Worm (Caenorhabditis elegans) whole organism, late embryonic: ENCODE results near the gene garr-1.

Experiments
- T23F11.4 ChIP-seq: fragments of 200-800 bp; sonication (Bioruptor generic); optimal IDR thresholded peaks from 2 replicates; lab custom pipeline; 2018; ENCODE audit warnings: mild to moderate bottlenecking, missing genetic modification characterization, missing compliant biosample characterization
- Y22D7AL.16 ChIP-seq: sonication (generic microtip); optimal IDR thresholded peaks from 2 replicates; lab custom pipeline; 2016; ENCODE audit warnings: missing genetic modification characterization, missing compliant biosample characterization
- ceh-14 ChIP-seq: sonication (generic microtip); optimal IDR thresholded peaks from 2 replicates; lab custom pipeline; 2016; ENCODE audit warnings: missing genotype, missing genetic modification characterization, missing compliant biosample characterization
- ceh-24 ChIP-seq: sonication (generic microtip); optimal IDR thresholded peaks from 2 replicates; lab custom pipeline; 2016; ENCODE audit warnings: mild to moderate bottlenecking, missing genetic modification characterization, missing compliant biosample characterization
- ceh-6 ChIP-seq: fragments of 200-800 bp; sonication (Bioruptor generic); optimal IDR thresholded peaks from 2 replicates; lab custom pipeline; 2018; ENCODE audit warnings: mild to moderate bottlenecking, missing genetic modification characterization, missing compliant biosample characterization
- che-1 ChIP-seq: sonication (generic microtip); optimal IDR thresholded peaks from 2 replicates; lab custom pipeline; 2016; ENCODE audit warnings: mild to moderate bottlenecking, missing genetic modification characterization, missing compliant biosample characterization
- dve-1 ChIP-seq: sonication (generic microtip); optimal IDR thresholded peaks from 2 replicates; lab custom pipeline; 2017; ENCODE audit warnings: antibody characterized with exemption, mild to moderate bottlenecking, missing genetic modification characterization, missing compliant biosample characterization
- elt-4 ChIP-seq: sonication (generic microtip); optimal IDR thresholded peaks from 2 replicates; lab custom pipeline; 2016; ENCODE audit warnings: missing genetic modification characterization, missing compliant biosample characterization
- ets-4 ChIP-seq: sonication (generic microtip); optimal IDR thresholded peaks from 2 replicates; lab custom pipeline; 2016; ENCODE audit warnings: missing genetic modification characterization, missing compliant biosample characterization
- hlh-13 ChIP-seq: fragments of 200-800 bp; sonication (Bioruptor generic); optimal IDR thresholded peaks from 2 replicates; lab custom pipeline; 2018; ENCODE audit warnings: mild to moderate bottlenecking, missing genetic modification characterization, missing compliant biosample characterization
- hlh-6 ChIP-seq: sonication (generic microtip); optimal IDR thresholded peaks from 2 replicates; lab custom pipeline; 2016; ENCODE audit warnings: missing genotype, missing genetic modification characterization, missing compliant biosample characterization
- nhr-232 ChIP-seq: sonication (generic microtip); optimal IDR thresholded peaks from 2 replicates; lab custom pipeline; 2016; ENCODE audit warnings: missing genetic modification characterization, missing compliant biosample characterization
- pag-3 ChIP-seq: sonication (generic microtip); optimal IDR thresholded peaks from 2 replicates; lab custom pipeline; 2016; ENCODE audit warnings: missing compliant biosample characterization, missing genetic modification characterization, borderline replicate concordance
- pat-9 ChIP-seq: fragments of 200-800 bp; sonication (Bioruptor generic); optimal IDR thresholded peaks from 2 replicates; lab custom pipeline; 2018; ENCODE audit warnings: mild to moderate bottlenecking, missing genetic modification characterization, moderate library complexity, missing compliant biosample characterization
- pha-4 ChIP-seq: fragments of 150-350 bp; optimal IDR thresholded peaks from 2 replicates; lab custom pipeline; 2018; ENCODE audit warnings: missing biosample characterization, missing genetic modification reagents, missing genetic modification characterization
- pqm-1 ChIP-seq: sonication (generic microtip); optimal IDR thresholded peaks from 2 replicates; lab custom pipeline; 2016; ENCODE audit warnings: missing genetic modification characterization, missing compliant biosample characterization
- rnt-1 ChIP-seq: sonication (generic microtip); optimal IDR thresholded peaks from 2 replicates; lab custom pipeline; 2016; ENCODE audit warnings: missing genetic modification characterization, missing compliant biosample characterization
- syd-9 ChIP-seq: sonication (generic microtip); optimal IDR thresholded peaks from 2 replicates; lab custom pipeline; 2016; ENCODE audit warnings: mild to moderate bottlenecking, missing genetic modification characterization, moderate library complexity, missing compliant biosample characterization
- tbx-2 ChIP-seq: sonication (generic microtip); optimal IDR thresholded peaks from 2 replicates; lab custom pipeline; 2016; ENCODE audit warnings: missing genetic modification characterization, missing compliant biosample characterization
- tbx-7 ChIP-seq: sonication (generic microtip); optimal IDR thresholded peaks from 2 replicates; lab custom pipeline; 2016; ENCODE audit warnings: missing genotype, missing genetic modification characterization, missing compliant biosample characterization
- unc-42 ChIP-seq: sonication (generic microtip); optimal IDR thresholded peaks from 2 replicates; lab custom pipeline; 2016; ENCODE audit warnings: missing genotype, missing genetic modification characterization, missing compliant biosample characterization
- unc-55 ChIP-seq: sonication (generic microtip); optimal IDR thresholded peaks from 2 replicates; lab custom pipeline; 2017; ENCODE audit warnings: missing biosample characterization, missing genetic modification reagents, missing genetic modification characterization
- ztf-16 ChIP-seq: sonication (generic microtip); optimal IDR thresholded peaks from 2 replicates; lab custom pipeline; 2017; ENCODE audit warnings: missing genetic modification characterization, missing compliant biosample characterization

garr-1 gene

ce11 chrIV:460614-461079 is 34.7 kb downstream of the garr-1 start, which contains the start of gene M04G7.2:
TSS of gene M04G7.2 (minus strand) at chrIV:461029.
- TF ChIP-seq ceh-24 (tag; lab: Kevin White, UChicago) = no peak
- TF ChIP-seq dve-1 (tag; lab: Kevin White, UChicago) = no peak
- no peak for TF ChIP-seq Y22D7AL.16
- TF ChIP-seq ets-4 (tag; lab: Kevin White, UChicago) = no peak

- TF ChIP-seq ztf-16 (no peak), elt-4 (tag; lab: Kevin White, UChicago) (peak; percentile 44)
These were observed 36.1 kb downstream of the garr-1 start for ce11 chrIV:462050-462449.

ce11 chrIV:466569-466968 is 40.6 kb downstream of the garr-1 start:
- TF ChIP-seq T23F11.4 (GFP tag; lab: Kevin White, UChicago) (no peak), Y22D7AL.16 (no peak)

- TF ChIP-seq syd-9 (tag; lab: Kevin White, UChicago) (no peak), nhr-232 (tag; lab: Kevin White, UChicago) (no peak), pag-3 (tag; lab: Kevin White, UChicago) (no peak), tbx-2 (tag; lab: Kevin White, UChicago) (no peak), tbx-7 (no peak)
These were observed 41.3 kb downstream of the garr-1 start for ce11 chrIV:467291-467690.

ce11 chrIV:468307-468706 is 42.3 kb downstream of the garr-1 start:
- no peak for TF ChIP-seq pqm-1 (tag; lab: Kevin White, UChicago)
- TF ChIP-seq unc-42 (tag; lab: Kevin White, UChicago) = no peak
- TF ChIP-seq che-1 (tag; lab: Kevin White, UChicago) = no peak
- TF ChIP-seq nhr-232 (tag; lab: Kevin White, UChicago) = no peak
- TF ChIP-seq unc-55 (GFP tag; lab: Kevin White, UChicago) = no peak
- no peak for TF ChIP-seq hlh-6 (tag; lab: Kevin White, UChicago)
- TF ChIP-seq ceh-14 (tag; lab: Kevin White, UChicago) = no peak
- TF ChIP-seq hlh-13 (GFP tag; lab: Kevin White, UChicago) = no peak
- TF ChIP-seq Y22D7AL.16 = no peak
- TF ChIP-seq pat-9 (tag; lab: Kevin White, UChicago) = no peak
- TF ChIP-seq pha-4 (tag; lab: Kevin White, UChicago) = no peak
- no peak for TF ChIP-seq rnt-1 (tag; lab: Kevin White, UChicago)
- no peak for TF ChIP-seq ceh-6 (GFP tag; lab: Kevin White, UChicago)
